Worm (Caenorhabditis elegans) whole organism, early embryonic: ENCODE measurements around the gene F08F3.6.

Experiments
- B0310.2 ChIP-seq: sonication (generic microtip); optimal IDR thresholded peaks from 2 replicates; lab custom pipeline; 2016; ENCODE audit warnings: mild to moderate bottlenecking, missing genetic modification characterization, missing compliant biosample characterization
- F13C5.2 ChIP-seq: sonication (generic microtip); optimal IDR thresholded peaks from 2 replicates; lab custom pipeline; 2017; ENCODE audit warnings: mild to moderate bottlenecking, missing genetic modification characterization, inconsistent platforms, missing compliant biosample characterization
- aly-1 ChIP-seq: sonication (generic microtip); optimal IDR thresholded peaks from 2 replicates; lab custom pipeline; 2016; ENCODE audit warnings: missing genetic modification characterization, missing compliant biosample characterization
- ama-1 ChIP-seq: fragments of 150-350 bp; optimal IDR thresholded peaks from 2 replicates; lab custom pipeline; 2014
- ceh-13 ChIP-seq: fragments of 200-800 bp; sonication (Bioruptor generic); optimal IDR thresholded peaks from 2 replicates; lab custom pipeline; 2018; ENCODE audit warnings: mild to moderate bottlenecking, missing genetic modification characterization, missing compliant biosample characterization
- ceh-36 ChIP-seq: sonication (generic microtip); optimal IDR thresholded peaks from 2 replicates; lab custom pipeline; 2016; ENCODE audit warnings: missing genetic modification characterization, inconsistent platforms, missing compliant biosample characterization
- ets-7 ChIP-seq: sonication (generic microtip); optimal IDR thresholded peaks from 2 replicates; lab custom pipeline; 2016; ENCODE audit warnings: missing genotype, missing genetic modification characterization, missing compliant biosample characterization
- flt-1 ChIP-seq: fragments of 200-800 bp; sonication (Bioruptor generic); IDR thresholded peaks from 2 replicates; pipeline ENCODE4 v1.3.6; 2022; ENCODE audit warnings: missing genetic modification characterization, missing compliant biosample characterization
- hmbx-1 ChIP-seq: sonication (generic microtip); optimal IDR thresholded peaks from 2 replicates; lab custom pipeline; 2016; ENCODE audit warnings: mild to moderate bottlenecking, missing genetic modification characterization, missing compliant biosample characterization
- hmg-4 ChIP-seq: fragments of 200-800 bp; sonication (Bioruptor generic); optimal IDR thresholded peaks from 2 replicates; lab custom pipeline; 2018; ENCODE audit warnings: mild to moderate bottlenecking, missing genetic modification characterization, missing compliant biosample characterization
- hnd-1 ChIP-seq: sonication (generic microtip); optimal IDR thresholded peaks from 2 replicates; lab custom pipeline; 2016; ENCODE audit warnings: missing genetic modification characterization, missing compliant biosample characterization
- pes-1 ChIP-seq: fragments of 200-800 bp; sonication (Bioruptor generic); IDR thresholded peaks from 2 replicates; pipeline ENCODE4 v1.3.6; 2022; ENCODE audit warnings: missing genetic modification reagents, missing genetic modification characterization, missing compliant biosample characterization
- scrt-1 ChIP-seq: fragments of 200-800 bp; sonication (Bioruptor generic); IDR thresholded peaks from 2 replicates; pipeline ENCODE4 v1.3.6; 2022; ENCODE audit warnings: missing genetic modification characterization, missing compliant biosample characterization
- sea-1 ChIP-seq: fragments of 200-800 bp; sonication (Bioruptor generic); conservative IDR thresholded peaks from 2 replicates; pipeline ENCODE4 v1.3.6; 2022; ENCODE audit warnings: missing genetic modification characterization, missing compliant biosample characterization
- tbx-11 ChIP-seq: fragments of 200-800 bp; sonication (Bioruptor generic); IDR thresholded peaks from 2 replicates; pipeline ENCODE4 v1.3.6; 2022; ENCODE audit warnings: missing genetic modification characterization, missing compliant biosample characterization
- tbx-37 ChIP-seq: fragments of 200-800 bp; sonication (Bioruptor generic); conservative IDR thresholded peaks from 2 replicates; pipeline ENCODE4 v1.3.6; 2022; ENCODE audit warnings: missing genetic modification reagents, missing genetic modification characterization, missing compliant biosample characterization
- tra-4 ChIP-seq: sonication (generic microtip); optimal IDR thresholded peaks from 2 replicates; lab custom pipeline; 2017; ENCODE audit warnings: missing genetic modification characterization, missing compliant biosample characterization

The F08F3.6 gene

DNA sequence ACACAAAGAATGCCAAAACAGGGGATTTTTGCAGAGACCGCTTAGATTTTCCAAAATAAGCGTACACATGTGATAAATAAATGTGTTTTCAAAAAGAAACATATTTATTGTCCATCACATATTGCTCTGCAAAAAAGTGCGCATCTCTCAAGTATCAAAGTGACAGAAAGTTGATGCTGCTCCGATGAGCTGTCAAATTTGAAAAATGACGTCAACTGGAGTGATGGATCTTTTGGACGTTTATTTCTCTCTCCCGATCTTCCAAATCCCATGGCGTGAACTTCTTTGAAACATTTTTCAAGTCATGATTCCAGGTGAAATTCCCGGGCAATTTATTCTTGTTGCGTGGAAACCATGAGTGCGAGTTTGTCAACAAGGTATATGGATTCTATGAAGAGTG lies 10.9 kb downstream of the F08F3.6 start:
- TF ChIP-seq ceh-13 (GFP tag; lab: Kevin White, UChicago): no peak
- no peak for TF ChIP-seq F13C5.2
- TF ChIP-seq hmbx-1 (tag; lab: Kevin White, UChicago): no peak
- TF ChIP-seq hnd-1 (tag; lab: Kevin White, UChicago): no peak
- no peak for TF ChIP-seq ceh-36 (tag; lab: Kevin White, UChicago)
- TF ChIP-seq scrt-1 (GFP tag; lab: Robert Waterston, UW): no peak
- TF ChIP-seq B0310.2: no peak
- no peak for TF ChIP-seq ets-7 (tag; lab: Kevin White, UChicago)
- TF ChIP-seq tbx-37 (GFP tag; lab: Robert Waterston, UW): no peak
- TF ChIP-seq flt-1: no peak
- no peak for TF ChIP-seq tra-4 (tag; lab: Kevin White, UChicago)

DNA sequence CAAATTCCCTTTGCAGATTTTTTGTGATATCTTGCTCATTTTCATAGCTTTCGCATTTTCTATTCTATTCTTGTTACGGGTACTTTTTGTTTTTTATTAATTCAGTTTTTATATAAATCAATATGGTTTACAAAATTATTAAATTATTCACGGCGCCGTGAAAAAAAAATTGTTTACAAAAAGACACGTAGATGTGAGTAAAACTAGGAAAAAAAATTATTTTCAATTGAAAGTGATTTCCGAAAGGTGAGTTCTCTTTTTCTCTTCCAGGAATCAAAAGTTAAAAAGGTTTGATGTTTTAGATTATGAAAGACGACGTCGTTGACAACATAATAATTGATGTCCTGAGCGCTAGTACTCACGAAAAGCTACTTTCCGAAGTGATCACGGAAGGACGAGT lies 11.6 kb downstream of the F08F3.6 start, which contains the start of gene C25A6.1:
Gene C25A6.1, plus strand, starts transcription at position 301 of the 400 bp plus-strand sequence.
- no peak for TF ChIP-seq ceh-36 (tag; lab: Kevin White, UChicago)
- TF ChIP-seq tbx-37 (GFP tag; lab: Robert Waterston, UW): no peak
- TF ChIP-seq B0310.2: no peak
- no peak for TF ChIP-seq tra-4 (tag; lab: Kevin White, UChicago)
- no peak for TF ChIP-seq aly-1 (tag; lab: Kevin White, UChicago)
- no peak for TF ChIP-seq ceh-13 (GFP tag; lab: Kevin White, UChicago)
- no peak for TF ChIP-seq hmg-4 (GFP tag; lab: Kevin White, UChicago)

DNA sequence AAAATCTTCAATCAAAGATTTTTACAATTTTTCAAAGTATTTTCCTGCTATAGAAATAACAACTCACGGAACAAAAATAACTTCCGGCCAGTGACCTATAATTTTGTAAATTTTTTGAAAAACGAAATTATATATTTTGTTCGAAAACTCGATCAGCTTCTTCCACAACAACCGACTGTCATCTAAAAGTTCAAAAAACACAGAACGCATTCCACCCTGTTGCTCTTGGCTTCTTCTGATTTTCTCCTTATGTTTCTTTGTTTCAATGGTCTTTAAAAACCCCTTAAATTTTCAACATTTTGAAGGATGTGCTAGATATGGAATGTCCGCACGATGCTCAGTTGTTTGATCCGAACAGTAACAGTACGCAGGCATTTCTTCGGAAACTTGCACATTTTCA lies 14.8 kb downstream of the F08F3.6 start, which contains the start of gene dmsr-7:
Gene dmsr-7, plus strand, starts transcription at position 301 of the 400 bp plus-strand sequence.
- TF ChIP-seq ets-7 (tag; lab: Kevin White, UChicago) (no peak), flt-1 (no peak), tbx-11 (GFP tag; lab: Robert Waterston, UW) (no peak), ceh-36 (tag; lab: Kevin White, UChicago) (no peak), B0310.2 (no peak), hmg-4 (GFP tag; lab: Kevin White, UChicago) (no peak), F13C5.2 (no peak), hmbx-1 (tag; lab: Kevin White, UChicago) (no peak), tbx-37 (GFP tag; lab: Robert Waterston, UW) (no peak), hnd-1 (tag; lab: Kevin White, UChicago) (no peak)

DNA sequence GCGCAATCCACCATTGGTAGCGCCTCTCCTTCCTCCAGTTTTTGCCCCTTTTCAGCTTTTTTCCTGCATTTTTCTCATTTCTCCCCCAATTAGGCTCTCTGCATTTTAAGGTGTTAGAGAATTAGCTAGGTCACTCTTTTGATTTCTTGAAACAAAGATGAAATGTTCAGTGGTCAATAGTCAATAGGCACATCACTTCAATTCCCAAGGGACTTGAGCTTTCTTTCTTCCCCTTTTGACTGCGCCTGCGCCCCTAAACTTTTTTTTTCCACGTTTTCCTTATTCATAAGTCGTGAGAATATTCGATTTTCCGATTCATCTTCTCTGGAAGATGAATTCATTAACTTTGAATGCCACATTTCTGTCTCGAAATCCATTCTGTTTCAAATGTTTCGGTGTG lies 15.9 kb downstream of the F08F3.6 start:
- TF ChIP-seq tra-4 (tag; lab: Kevin White, UChicago) (no peak), pes-1 (GFP tag; lab: Robert Waterston, UW) (no peak), B0310.2 (no peak), ets-7 (tag; lab: Kevin White, UChicago) (no peak), tbx-11 (GFP tag; lab: Robert Waterston, UW) (no peak), hmg-4 (GFP tag; lab: Kevin White, UChicago) (no peak), ama-1 (lab: Kevin White, UChicago) (no peak)

DNA sequence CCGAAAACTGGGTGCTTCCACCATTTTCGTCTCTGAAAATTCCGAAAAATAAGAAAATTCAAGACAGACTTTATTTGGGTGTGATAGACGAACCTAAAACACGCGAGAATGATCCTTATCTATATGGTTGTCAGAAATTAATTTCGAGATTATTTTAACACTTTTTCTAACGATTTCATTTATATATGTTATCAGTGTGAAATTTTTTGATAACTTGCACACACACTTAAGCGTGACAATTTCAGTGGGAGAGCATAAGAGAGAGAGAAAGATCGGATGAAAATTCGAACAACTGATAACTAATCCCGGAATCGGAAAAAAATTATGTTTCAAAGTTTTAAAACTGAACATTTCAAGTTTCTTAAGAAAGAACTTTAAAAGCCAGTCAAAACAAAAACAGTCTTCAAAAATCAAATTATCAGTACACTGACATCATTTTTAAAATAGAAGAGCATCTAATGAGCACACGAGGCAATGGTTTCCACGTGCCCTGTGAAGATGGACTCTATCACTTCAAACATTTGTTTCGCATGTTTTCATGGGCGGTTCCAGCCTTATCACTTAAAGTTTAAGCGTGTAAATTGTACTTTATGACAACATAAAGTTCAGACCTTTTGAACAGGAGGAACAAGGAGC lies 26.8 kb downstream of the F08F3.6 start, which contains the start of gene C35A11.4:
Gene C35A11.4, minus strand, starts transcription at position 156 of the 636 bp plus-strand sequence.
- no peak for TF ChIP-seq hmbx-1 (tag; lab: Kevin White, UChicago)
- TF ChIP-seq sea-1 (GFP tag; lab: Robert Waterston, UW): no peak
- no peak for TF ChIP-seq ets-7 (tag; lab: Kevin White, UChicago)
- no peak for TF ChIP-seq flt-1
- no peak for TF ChIP-seq B0310.2
- no peak for TF ChIP-seq ceh-36 (tag; lab: Kevin White, UChicago)

DNA sequence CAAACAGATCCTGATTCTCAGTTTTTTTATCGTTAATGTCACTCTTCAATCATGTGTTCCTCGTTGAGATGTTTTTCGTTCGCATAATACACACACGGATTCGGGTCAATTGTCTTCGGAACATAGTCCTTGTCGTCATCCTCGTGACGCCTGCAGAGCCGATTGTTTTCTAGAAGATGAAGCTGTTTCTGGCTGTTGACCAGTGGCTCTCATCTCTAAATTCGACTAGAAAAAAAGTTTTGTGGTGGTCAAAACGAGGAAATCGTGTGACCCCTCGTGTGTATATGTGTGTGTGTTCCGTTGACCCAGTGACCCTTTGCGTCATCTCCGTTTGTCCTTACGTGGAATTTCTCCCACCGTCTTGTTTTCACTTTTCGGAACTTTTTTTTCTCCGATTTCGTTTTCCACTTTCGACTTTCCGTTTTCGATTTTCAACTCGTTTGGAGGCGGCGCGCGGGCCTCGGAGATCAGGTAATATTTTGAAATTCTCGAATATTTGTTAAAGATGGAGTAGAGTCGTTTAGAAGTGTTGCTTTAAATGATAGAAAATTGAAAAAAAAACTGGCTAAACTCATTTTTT lies 33.9 kb downstream of the F08F3.6 start, which contains the start of gene C35A11.2:
Gene C35A11.2, plus strand, starts transcription at position 386 of the 580 bp plus-strand sequence.
- TF ChIP-seq tbx-37 (GFP tag; lab: Robert Waterston, UW) (no peak), pes-1 (GFP tag; lab: Robert Waterston, UW) (no peak), ets-7 (tag; lab: Kevin White, UChicago) (no peak), sea-1 (GFP tag; lab: Robert Waterston, UW) (no peak), hmg-4 (GFP tag; lab: Kevin White, UChicago) (no peak), tbx-11 (GFP tag; lab: Robert Waterston, UW) (no peak), ceh-13 (GFP tag; lab: Kevin White, UChicago) (no peak), B0310.2 (no peak), ama-1 (lab: Kevin White, UChicago) (no peak), flt-1 (no peak), tra-4 (tag; lab: Kevin White, UChicago) (no peak)

DNA sequence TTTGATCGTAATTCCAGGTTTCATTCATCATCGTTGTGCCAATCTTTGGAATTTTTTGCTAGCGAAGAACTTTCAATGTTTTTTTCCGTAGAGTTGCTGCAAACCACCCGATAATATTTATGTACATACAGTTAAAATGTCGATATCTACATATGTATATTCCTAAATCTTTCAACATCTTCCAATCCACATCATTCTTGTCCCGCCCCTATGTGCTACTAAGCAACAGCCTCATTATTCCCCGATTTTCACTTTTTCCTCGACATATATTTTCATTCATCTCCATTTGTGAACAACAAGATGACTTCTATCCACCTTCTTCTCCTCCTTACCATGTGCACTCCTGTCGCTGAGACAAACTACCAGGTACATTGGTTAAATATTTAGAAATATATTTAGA lies 47.7 kb downstream of the F08F3.6 start, which contains the start of gene C35A11.3:
Gene C35A11.3, plus strand, starts transcription at position 301 of the 400 bp plus-strand sequence.
- TF ChIP-seq sea-1 (GFP tag; lab: Robert Waterston, UW) (no peak), tbx-11 (GFP tag; lab: Robert Waterston, UW) (no peak), B0310.2 (no peak), flt-1 (no peak), tra-4 (tag; lab: Kevin White, UChicago) (no peak), tbx-37 (GFP tag; lab: Robert Waterston, UW) (no peak), scrt-1 (GFP tag; lab: Robert Waterston, UW) (no peak), pes-1 (GFP tag; lab: Robert Waterston, UW) (no peak)
